Fruit fly (Drosophila melanogaster): Measurements from ENCODE around the gene CG14907.

Gene CG14907

DNA sequence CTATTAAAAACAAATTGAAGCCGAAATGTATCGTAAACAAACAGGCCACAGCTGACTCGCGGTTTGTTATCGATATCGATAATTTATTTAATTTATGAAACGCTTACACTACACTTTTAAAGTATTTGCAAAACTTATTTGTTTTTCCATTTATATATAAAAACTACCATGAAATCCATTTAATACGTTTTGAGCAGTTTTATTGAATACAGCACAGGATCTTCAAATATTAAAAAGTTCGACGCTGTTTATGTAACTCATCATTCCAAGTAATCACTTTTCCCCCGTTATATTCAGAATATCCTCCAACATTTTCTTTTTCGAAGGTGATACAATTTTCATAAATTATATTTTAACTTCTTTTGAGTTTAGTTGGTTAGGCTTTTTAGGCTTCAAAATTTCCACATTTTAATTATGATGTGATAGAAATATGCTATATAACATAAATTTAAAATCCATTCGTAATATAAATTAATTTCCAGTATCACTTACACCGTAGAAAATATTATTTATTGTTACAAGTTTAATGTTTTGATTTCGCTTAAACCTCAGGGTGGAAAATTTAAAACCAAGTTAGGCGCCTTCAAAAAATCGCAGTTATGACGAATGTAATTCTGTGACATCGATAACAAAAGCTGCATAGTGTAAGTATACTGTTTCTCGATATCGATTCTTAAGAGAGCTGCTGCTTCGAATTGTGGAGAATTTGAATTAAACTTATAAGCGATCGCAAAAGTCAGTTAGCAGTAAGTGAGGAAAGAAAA is 5.0 kb downstream of the CG14907 start, which contains the start of the genes CG10324 and CCT3 (continued):
- no peak for TF ChIP-seq dan (GFP tag; IDR thresholded peaks at IDR 0.05)
- TF ChIP-seq CG4282 (GFP tag; optimal IDR thresholded peaks at IDR 0.05) = no peak
- TF ChIP-seq CG1529 (GFP tag; optimal IDR thresholded peaks at IDR 0.05) = peak; percentile 44
- peak; percentile 23 for TF ChIP-seq CG18011 (GFP tag; optimal IDR thresholded peaks at IDR 0.05)
- TF ChIP-seq CG10431 (GFP tag; optimal IDR thresholded peaks at IDR 0.05) = no peak
- no peak for TF ChIP-seq tap (tag; optimal IDR thresholded peaks at IDR 0.05)
- TF ChIP-seq CG1832 (GFP tag; optimal IDR thresholded peaks at IDR 0.05) = no peak
- TF ChIP-seq mam (GFP tag; optimal IDR thresholded peaks at IDR 0.05) = peak; percentile 45
- TF ChIP-seq NK7.1 (GFP tag; optimal IDR thresholded peaks at IDR 0.05) = peak; percentile 22
- peak; percentile 69 for TF ChIP-seq CG1602 (GFP tag; optimal IDR thresholded peaks at IDR 0.05)
- TF ChIP-seq CG4707 (GFP tag; optimal IDR thresholded peaks at IDR 0.05) = no peak
- TF ChIP-seq Dip2 (GFP tag; IDR thresholded peaks at IDR 0.05) = no peak
- no peak for TF ChIP-seq Ets97D (GFP tag; optimal IDR thresholded peaks at IDR 0.05)
- TF ChIP-seq CG6175 (GFP tag; IDR thresholded peaks at IDR 0.05) = no peak
- TF ChIP-seq CG1647 (GFP tag; optimal IDR thresholded peaks at IDR 0.05) = no peak
- TF ChIP-seq CG15601 (tag; optimal IDR thresholded peaks at IDR 0.05) = peak; percentile 42
- TF ChIP-seq pnt (GFP tag; optimal IDR thresholded peaks at IDR 0.05) = peak; percentile 45
- TF ChIP-seq disco-r (GFP tag; optimal IDR thresholded peaks at IDR 0.05) = no peak
- TF ChIP-seq sens (GFP tag) = peak; percentile 93
- no peak for TF ChIP-seq Dad (GFP tag; optimal IDR thresholded peaks at IDR 0.05)
- TF ChIP-seq Nf-YA (GFP tag; IDR thresholded peaks at IDR 0.05) = no peak
- TF ChIP-seq Atf-2 (GFP tag; optimal IDR thresholded peaks at IDR 0.05) = peak; percentile 26
- TF ChIP-seq tna (GFP tag; IDR thresholded peaks at IDR 0.05; ENCODE audit: partially characterized antibody) = peak; percentile 56
- no peak for TF ChIP-seq CG3838 (GFP tag; optimal IDR thresholded peaks at IDR 0.05)
- no peak for TF ChIP-seq Poxn (GFP tag; IDR thresholded peaks at IDR 0.05)
- no peak for TF ChIP-seq CG15011 (GFP tag; optimal IDR thresholded peaks at IDR 0.05)
- TF ChIP-seq hb (GFP tag; IDR thresholded peaks at IDR 0.05; ENCODE audit: partially characterized antibody) = peak; percentile 38; the same call in 1 of the 3 replicates
- peak; percentile 77 for TF ChIP-seq NfI (GFP tag; optimal IDR thresholded peaks at IDR 0.05)
- TF ChIP-seq Bdp1 (GFP tag; optimal IDR thresholded peaks at IDR 0.05) = no peak
- TF ChIP-seq esg (GFP tag; conservative IDR thresholded peaks at IDR 0.05) = peak; percentile 57
- no peak; the same call in 1 of the 2 replicates for TF ChIP-seq CG42726 (GFP tag; IDR thresholded peaks at IDR 0.05; ENCODE audit: partially characterized antibody)
- no peak for TF ChIP-seq nau (GFP tag; optimal IDR thresholded peaks at IDR 0.05)
- peak; percentile 53; the same call in 1 of the 2 replicates for TF ChIP-seq chm (GFP tag; IDR thresholded peaks at IDR 0.05)
- peak; percentile 62 for TF ChIP-seq bcd (GFP tag; optimal IDR thresholded peaks at IDR 0.05)
- TF ChIP-seq Sry-δ (GFP tag; optimal IDR thresholded peaks at IDR 0.05) = peak; percentile 71
- peak; percentile 4 for TF ChIP-seq Oli (tag; optimal IDR thresholded peaks at IDR 0.05)
- TF ChIP-seq Vsx1 (GFP tag; optimal IDR thresholded peaks at IDR 0.05) = no peak
- no peak for TF ChIP-seq CG12071 (GFP tag; optimal IDR thresholded peaks at IDR 0.05)
- no peak for TF ChIP-seq MESR4 (GFP tag; optimal IDR thresholded peaks at IDR 0.05)
- peak; percentile 81 for TF ChIP-seq CG13424 (tag; optimal IDR thresholded peaks at IDR 0.05)
- peak; percentile 44 for TF ChIP-seq cato (GFP tag; optimal IDR thresholded peaks at IDR 0.05; ENCODE audit: borderline replicate concordance)
- TF ChIP-seq CG2889 (GFP tag; IDR thresholded peaks at IDR 0.05) = no peak
- TF ChIP-seq CG9876 (GFP tag; optimal IDR thresholded peaks at IDR 0.05) = no peak
- TF ChIP-seq cas (GFP tag; IDR thresholded peaks at IDR 0.05) = no peak
- TF ChIP-seq CG6654 (GFP tag; optimal IDR thresholded peaks at IDR 0.05) = no peak
- no peak for TF ChIP-seq CG5180 (GFP tag; optimal IDR thresholded peaks at IDR 0.05)
- peak; percentile 9 for TF ChIP-seq Usf (GFP tag; optimal IDR thresholded peaks at IDR 0.05)
- peak; percentile 22 for TF ChIP-seq CG12155 (GFP tag; optimal IDR thresholded peaks at IDR 0.05)
- peak; percentile 60; the same call in 1 of the 2 replicates for TF ChIP-seq CG11247 (GFP tag; IDR thresholded peaks at IDR 0.05)
- TF ChIP-seq CG18476 (GFP tag; optimal IDR thresholded peaks at IDR 0.05) = peak; percentile 53

Data from whole organism, embryonic.